Worm (Caenorhabditis elegans) whole organism, early embryonic: ENCODE data around the gene inx-8.

Source experiments
- B0310.2 ChIP-seq: sonication (generic microtip); optimal IDR thresholded peaks from 2 replicates; lab custom pipeline; 2016; ENCODE audit warnings: mild to moderate bottlenecking, missing genetic modification characterization, missing compliant biosample characterization
- F13C5.2 ChIP-seq: sonication (generic microtip); optimal IDR thresholded peaks from 2 replicates; lab custom pipeline; 2017; ENCODE audit warnings: mild to moderate bottlenecking, missing genetic modification characterization, inconsistent platforms, missing compliant biosample characterization
- aly-1 ChIP-seq: sonication (generic microtip); optimal IDR thresholded peaks from 2 replicates; lab custom pipeline; 2016; ENCODE audit warnings: missing genetic modification characterization, missing compliant biosample characterization
- ama-1 ChIP-seq: fragments of 150-350 bp; optimal IDR thresholded peaks from 2 replicates; lab custom pipeline; 2014
- ceh-13 ChIP-seq: fragments of 200-800 bp; sonication (Bioruptor generic); optimal IDR thresholded peaks from 2 replicates; lab custom pipeline; 2018; ENCODE audit warnings: mild to moderate bottlenecking, missing genetic modification characterization, missing compliant biosample characterization
- ceh-36 ChIP-seq: sonication (generic microtip); optimal IDR thresholded peaks from 2 replicates; lab custom pipeline; 2016; ENCODE audit warnings: missing genetic modification characterization, inconsistent platforms, missing compliant biosample characterization
- ets-7 ChIP-seq: sonication (generic microtip); optimal IDR thresholded peaks from 2 replicates; lab custom pipeline; 2016; ENCODE audit warnings: missing genotype, missing genetic modification characterization, missing compliant biosample characterization
- hmg-4 ChIP-seq: fragments of 200-800 bp; sonication (Bioruptor generic); optimal IDR thresholded peaks from 2 replicates; lab custom pipeline; 2018; ENCODE audit warnings: mild to moderate bottlenecking, missing genetic modification characterization, missing compliant biosample characterization
- hnd-1 ChIP-seq: sonication (generic microtip); optimal IDR thresholded peaks from 2 replicates; lab custom pipeline; 2016; ENCODE audit warnings: missing genetic modification characterization, missing compliant biosample characterization
- pes-1 ChIP-seq: fragments of 200-800 bp; sonication (Bioruptor generic); IDR thresholded peaks from 2 replicates; pipeline ENCODE4 v1.3.6; 2022; ENCODE audit warnings: missing genetic modification reagents, missing genetic modification characterization, missing compliant biosample characterization
- sea-1 ChIP-seq: fragments of 200-800 bp; sonication (Bioruptor generic); conservative IDR thresholded peaks from 2 replicates; pipeline ENCODE4 v1.3.6; 2022; ENCODE audit warnings: missing genetic modification characterization, missing compliant biosample characterization
- tbx-11 ChIP-seq: fragments of 200-800 bp; sonication (Bioruptor generic); IDR thresholded peaks from 2 replicates; pipeline ENCODE4 v1.3.6; 2022; ENCODE audit warnings: missing genetic modification characterization, missing compliant biosample characterization
- tra-4 ChIP-seq: sonication (generic microtip); optimal IDR thresholded peaks from 2 replicates; lab custom pipeline; 2017; ENCODE audit warnings: missing genetic modification characterization, missing compliant biosample characterization

DNA sequence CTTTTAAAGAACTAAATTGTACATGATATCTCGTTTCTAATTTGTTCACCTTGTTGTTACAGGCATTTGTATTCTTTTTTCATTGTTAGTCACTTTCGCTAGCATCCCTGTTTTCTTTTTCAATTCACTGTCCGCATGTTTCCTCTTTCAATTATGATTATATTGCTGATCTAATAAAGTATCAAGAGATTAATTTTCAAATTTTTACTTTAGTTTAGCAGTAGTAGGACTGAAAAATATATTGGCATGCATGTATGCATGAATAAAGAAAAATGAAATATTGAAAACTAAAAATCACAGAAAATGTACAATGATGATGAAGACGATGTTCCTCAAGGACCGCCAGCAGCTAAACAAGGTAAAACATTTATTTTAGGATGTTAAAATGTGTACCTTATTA lies 35.6 kb upstream of the inx-8 start, which contains the start of gene rbm-17:
- TF ChIP-seq tra-4 (tag; lab: Kevin White, UChicago) (no peak), hmg-4 (GFP tag; lab: Kevin White, UChicago) (no peak), ama-1 (lab: Kevin White, UChicago) (no peak), ets-7 (tag; lab: Kevin White, UChicago) (no peak), pes-1 (GFP tag; lab: Robert Waterston, UW) (no peak), ceh-36 (tag; lab: Kevin White, UChicago) (no peak), F13C5.2 (no peak), tbx-11 (no peak), B0310.2 (no peak), aly-1 (tag; lab: Kevin White, UChicago) (no peak), hnd-1 (no peak), sea-1 (no peak), ceh-13 (GFP tag; lab: Kevin White, UChicago) (no peak)
